Worm (Caenorhabditis elegans) whole organism, L4 larva: ENCODE measurements around the gene col-110.

Experiments
- aha-1 ChIP-seq: fragments of 150-350 bp; peaks from one replicate; lab custom pipeline; 2014; ENCODE audit warnings: missing biosample characterization, missing genetic modification characterization
- attf-4 ChIP-seq: sonication (generic microtip); optimal IDR thresholded peaks from 3 replicates; lab custom pipeline; 2017; ENCODE audit warnings: missing biosample characterization, missing genetic modification characterization
- fos-1 ChIP-seq: fragments of 150-350 bp; optimal IDR thresholded peaks from 2 replicates; lab custom pipeline; 2014; ENCODE audit warnings: missing biosample characterization, missing genetic modification characterization
- gei-8 ChIP-seq: fragments of 200-800 bp; sonication (Bioruptor generic); optimal IDR thresholded peaks from 2 replicates; lab custom pipeline; 2018; ENCODE audit warnings: mild to moderate bottlenecking, missing genetic modification characterization, missing compliant biosample characterization
- mdl-1 ChIP-seq, 2 experiments: fragments of 150-350 bp in 1 of 2; sonication (generic microtip) in 1 of 2; optimal IDR thresholded peaks; 2 replicates each; lab custom pipeline; 2014 to 2017; ENCODE audit warnings: missing biosample characterization in 2 of 2, missing genetic modification characterization in 2 of 2
- nhr-42 ChIP-seq: fragments of 200-800 bp; sonication (Bioruptor generic); IDR thresholded peaks from 2 replicates; pipeline ENCODE4 v1.3.6; 2022; ENCODE audit warnings: missing genetic modification characterization, missing compliant biosample characterization
- saeg-2 ChIP-seq: fragments of 200-800 bp; sonication (Bioruptor generic); IDR thresholded peaks from 2 replicates; pipeline ENCODE4 v1.3.6; 2022; ENCODE audit warnings: missing genetic modification reagents, missing genetic modification characterization, missing compliant biosample characterization
- zip-11 ChIP-seq: fragments of 200-800 bp; sonication (Bioruptor generic); IDR thresholded peaks from 2 replicates; pipeline ENCODE4 v1.3.6; 2022; ENCODE audit warnings: missing genetic modification characterization, missing compliant biosample characterization

- TF ChIP-seq aha-1 (tag; lab: Kevin White, UChicago) (peak; percentile 38), fos-1 (tag; lab: Kevin White, UChicago) (no peak), mdl-1 (tag; optimal IDR thresholded peaks at IDR 0.05; lab: Kevin White, UChicago) (no peak), saeg-2 (GFP tag; lab: Robert Waterston, UW) (no peak), zip-11 (no peak), nhr-42 (no peak), attf-4 (tag; lab: Kevin White, UChicago) (no peak), gei-8 (no peak)
Observed at ce11 chrIV:4611740-4612139, 2.3 kb upstream of the col-110 start.
